Fruit fly (Drosophila melanogaster) whole organism, embryonic: ENCODE results near the gene asun.
A peak's percentile ranks its signal among the peaks of the same experiment; 100 is the strongest.

Experiments
- Ada2b ChIP-seq: fragments of 200-800 bp; sonication (Bioruptor generic); IDR thresholded peaks from 2 replicates; pipeline ENCODE4 v1.3.6; 2022; ENCODE audit warnings: missing biosample characterization, missing genetic modification characterization
- Atf6 ChIP-seq: fragments of 200-800 bp; sonication (Bioruptor generic); IDR thresholded peaks from 2 replicates; pipeline ENCODE4 v1.3.6; 2022; ENCODE audit warnings: missing biosample characterization, missing genetic modification characterization
- CG1024 ChIP-seq: fragments of 200-800 bp; sonication (Bioruptor generic); IDR thresholded peaks from 2 replicates; pipeline ENCODE4 v1.3.6; 2022; ENCODE audit warnings: missing biosample characterization, missing genetic modification characterization
- CG17568 ChIP-seq: fragments of 200-800 bp; sonication (Bioruptor generic); optimal IDR thresholded peaks from 2 replicates; lab custom pipeline; 2018; ENCODE audit warnings: missing biosample characterization, mild to moderate bottlenecking, missing genetic modification characterization, moderate library complexity
- CG32772 ChIP-seq: fragments of 200-800 bp; sonication (Bioruptor generic); IDR thresholded peaks from 2 replicates; pipeline ENCODE4 v1.3.6; 2022; ENCODE audit warnings: missing biosample characterization, missing genetic modification characterization
- Lpt ChIP-seq: fragments of >200 bp; optimal IDR thresholded peaks from 2 replicates; lab custom pipeline; 2018; ENCODE audit warnings: missing biosample characterization, missing genetic modification characterization
- Oli ChIP-seq: fragments of 200-800 bp; sonication (Bioruptor generic); optimal IDR thresholded peaks from 2 replicates; lab custom pipeline; 2018; ENCODE audit warnings: missing biosample characterization, mild to moderate bottlenecking, missing genetic modification characterization, moderate library complexity
- Opbp ChIP-seq: fragments of 200-800 bp; sonication (Bioruptor generic); IDR thresholded peaks from 3 replicates; pipeline ENCODE4 v1.3.6; 2022; ENCODE audit warnings: missing biosample characterization, missing genetic modification characterization; ENCODE audit not compliant: partially characterized antibody
- Ptx1 ChIP-seq: fragments of 200-800 bp; sonication (Bioruptor generic); IDR thresholded peaks from 2 replicates; pipeline ENCODE4 v1.3.6; 2022; ENCODE audit warnings: missing biosample characterization, missing genetic modification characterization
- Sin3A ChIP-seq: fragments of >200 bp; optimal IDR thresholded peaks from 2 replicates; lab custom pipeline; 2018
- croc ChIP-seq: fragments of 200-800 bp; sonication (Bioruptor generic); conservative IDR thresholded peaks from 3 replicates; pipeline ENCODE4 v1.3.6; 2022; ENCODE audit warnings: missing biosample characterization, missing genetic modification characterization
- emc ChIP-seq: fragments of 200-800 bp; sonication (Bioruptor generic); optimal IDR thresholded peaks from 2 replicates; lab custom pipeline; 2016; ENCODE audit warnings: missing biosample characterization, missing genetic modification characterization
- pum ChIP-seq: fragments of 200-800 bp; sonication (Bioruptor generic); optimal IDR thresholded peaks from 2 replicates; lab custom pipeline; 2016; ENCODE audit warnings: missing biosample characterization, missing genetic modification characterization

dm6 chr3R:16214474-16215318, 49.4 kb upstream of the asun start:
- TF ChIP-seq Opbp (GFP tag; lab: Robert Waterston, UW), result no peak
- TF ChIP-seq CG17568 (GFP tag; lab: Kevin White, UChicago), result peak; percentile 18
- peak; percentile 59 for TF ChIP-seq Oli
- TF ChIP-seq pum, result no peak
- no peak for TF ChIP-seq Lpt (GFP tag; lab: Kevin White, UChicago)
- no peak for TF ChIP-seq emc
- no peak for TF ChIP-seq Ada2b (GFP tag; lab: Robert Waterston, UW)
- no peak for TF ChIP-seq Sin3A (lab: Kevin White, UChicago)
- TF ChIP-seq croc (GFP tag; lab: Robert Waterston, UW), result no peak
- TF ChIP-seq CG32772 (GFP tag; lab: Robert Waterston, UW), result no peak
- TF ChIP-seq Atf6, result no peak
- peak; percentile 19; the same call in 1 of the 2 replicates for TF ChIP-seq Ptx1 (GFP tag; lab: Robert Waterston, UW)
- no peak for TF ChIP-seq CG1024 (GFP tag; lab: Robert Waterston, UW)
